Worm (Caenorhabditis elegans) whole organism, L4 larva: ENCODE results near the gene T05C1.2.

Experiments
- F44E2.7 ChIP-seq: fragments of 200-800 bp; sonication (Bioruptor generic); IDR thresholded peaks from 2 replicates; pipeline ENCODE4 v2.1.2; 2022; ENCODE audit warnings: missing genetic modification characterization, missing compliant biosample characterization
- Y105C5A.15 ChIP-seq: fragments of 200-800 bp; sonication (Bioruptor generic); IDR thresholded peaks from 2 replicates; pipeline ENCODE4 v1.3.6; 2022; ENCODE audit warnings: missing genetic modification characterization, missing compliant biosample characterization
- Y48G9A.11 ChIP-seq: fragments of 200-800 bp; sonication (Bioruptor generic); IDR thresholded peaks from 2 replicates; pipeline ENCODE4 v1.3.6; 2022; ENCODE audit warnings: missing genetic modification reagents, missing genetic modification characterization, missing compliant biosample characterization
- ZK546.5 ChIP-seq, 2 experiments: sonication (generic microtip); optimal IDR thresholded peaks; 2 replicates each; lab custom pipeline; 2017; ENCODE audit warnings: missing biosample characterization in 2 of 2, missing genetic modification characterization in 2 of 2
- aly-2 ChIP-seq: sonication (generic microtip); optimal IDR thresholded peaks from 2 replicates; lab custom pipeline; 2018; ENCODE audit warnings: missing biosample characterization, missing genetic modification characterization
- ceh-32 ChIP-seq: sonication (generic microtip); optimal IDR thresholded peaks from 2 replicates; lab custom pipeline; 2016; ENCODE audit warnings: mild to moderate bottlenecking, missing genetic modification characterization, missing compliant biosample characterization; ENCODE audit not compliant: poor library complexity
- ceh-82 ChIP-seq: sonication (generic microtip); optimal IDR thresholded peaks from 2 replicates; lab custom pipeline; 2017; ENCODE audit warnings: missing biosample characterization, missing genetic modification characterization
- daf-12 ChIP-seq: fragments of 150-350 bp; optimal IDR thresholded peaks from 2 replicates; lab custom pipeline; 2014; ENCODE audit warnings: missing biosample characterization, missing genetic modification reagents, missing genetic modification characterization
- daf-16 ChIP-seq, 3 experiments: sonication (generic microtip); optimal IDR thresholded peaks; 2 replicates each; lab custom pipeline; 2016 to 2017; ENCODE audit warnings: missing genetic modification characterization in 3 of 3, missing genetic modification reagents in 3 of 3, mild to moderate bottlenecking in 2 of 3, missing compliant biosample characterization in 2 of 3, missing biosample characterization in 1 of 3, moderate library complexity in 1 of 3
- dmd-8 ChIP-seq: fragments of 200-800 bp; sonication (Bioruptor generic); IDR thresholded peaks from 2 replicates; pipeline ENCODE4 v1.3.6; 2022; ENCODE audit warnings: missing genetic modification characterization, missing compliant biosample characterization
- dpl-1 ChIP-seq: fragments of 150-350 bp; optimal IDR thresholded peaks from 2 replicates; lab custom pipeline; 2014; ENCODE audit warnings: missing biosample characterization, missing genetic modification reagents, missing genetic modification characterization
- dve-1 ChIP-seq: sonication (generic microtip); optimal IDR thresholded peaks from 2 replicates; lab custom pipeline; 2017; ENCODE audit warnings: antibody characterized with exemption, mild to moderate bottlenecking, missing genetic modification characterization, missing compliant biosample characterization; ENCODE audit not compliant: insufficient read depth
- egl-27 ChIP-seq: sonication (generic microtip); optimal IDR thresholded peaks from 3 replicates; lab custom pipeline; 2017; ENCODE audit warnings: missing biosample characterization, missing genetic modification reagents, missing genetic modification characterization
- gei-8 ChIP-seq: fragments of 200-800 bp; sonication (Bioruptor generic); optimal IDR thresholded peaks from 2 replicates; lab custom pipeline; 2018; ENCODE audit warnings: mild to moderate bottlenecking, missing genetic modification characterization, missing compliant biosample characterization
- hif-1 ChIP-seq, 2 experiments: sonication (generic microtip); optimal IDR thresholded peaks; 2 replicates each; lab custom pipeline; 2016 to 2017; ENCODE audit warnings: missing compliant biosample characterization in 2 of 2, missing genetic modification characterization in 2 of 2, missing genetic modification reagents in 2 of 2, missing genotype in 2 of 2, mild to moderate bottlenecking in 1 of 2
- jun-1 ChIP-seq: fragments of 150-350 bp; optimal IDR thresholded peaks from 2 replicates; lab custom pipeline; 2014; ENCODE audit warnings: missing biosample characterization, missing genetic modification reagents, missing genetic modification characterization
- lin-1 ChIP-seq: fragments of 200-800 bp; sonication (Bioruptor generic); IDR thresholded peaks from 2 replicates; pipeline ENCODE4 v1.3.6; 2022; ENCODE audit warnings: missing genetic modification reagents, missing genetic modification characterization, missing compliant biosample characterization
- lin-29 ChIP-seq: fragments of 200-800 bp; sonication (Bioruptor generic); IDR thresholded peaks from 2 replicates; pipeline ENCODE4 v1.3.6; 2022; ENCODE audit warnings: missing genetic modification reagents, missing genetic modification characterization, missing compliant biosample characterization
- lin-38 ChIP-seq: fragments of 200-800 bp; sonication (Bioruptor generic); IDR thresholded peaks from 2 replicates; pipeline ENCODE4 v1.3.6; 2022; ENCODE audit warnings: missing genetic modification reagents, missing genetic modification characterization, missing compliant biosample characterization
- lsy-2 ChIP-seq, 2 experiments: fragments of 150-350 bp in 1 of 2; sonication (generic microtip) in 1 of 2; optimal IDR thresholded peaks; 2 replicates each; lab custom pipeline; 2014 to 2017; ENCODE audit warnings: missing biosample characterization in 2 of 2, missing genetic modification characterization in 2 of 2
- mdt-29 ChIP-seq: fragments of 200-800 bp; sonication (Bioruptor generic); IDR thresholded peaks from 2 replicates; pipeline ENCODE4 v1.3.6; 2022; ENCODE audit warnings: missing genetic modification reagents, missing genetic modification characterization, missing compliant biosample characterization
- mep-1 ChIP-seq: fragments of 150-350 bp; sonication (generic microtip); optimal IDR thresholded peaks from 3 replicates; lab custom pipeline; 2014; ENCODE audit warnings: missing biosample characterization, missing genetic modification characterization
- nhr-10 ChIP-seq: fragments of 150-350 bp; optimal IDR thresholded peaks from 2 replicates; lab custom pipeline; 2014; ENCODE audit warnings: missing biosample characterization, missing genetic modification characterization
- nhr-11 ChIP-seq: fragments of 150-350 bp; optimal IDR thresholded peaks from 2 replicates; lab custom pipeline; 2014; ENCODE audit warnings: missing biosample characterization, missing genetic modification characterization
- nhr-111 ChIP-seq: fragments of 200-800 bp; sonication (Bioruptor generic); optimal IDR thresholded peaks from 2 replicates; lab custom pipeline; 2018; ENCODE audit warnings: mild to moderate bottlenecking, missing genetic modification characterization, missing compliant biosample characterization
- nhr-25 ChIP-seq: sonication (generic microtip); optimal IDR thresholded peaks from 2 replicates; lab custom pipeline; 2017; ENCODE audit warnings: missing genetic modification characterization, mild to moderate bottlenecking, missing compliant biosample characterization, antibody characterized with exemption, moderate library complexity, borderline replicate concordance; ENCODE audit not compliant: insufficient read depth
- nhr-41 ChIP-seq: fragments of 200-800 bp; sonication (Bioruptor generic); IDR thresholded peaks from 2 replicates; pipeline ENCODE4 v1.3.6; 2022; ENCODE audit warnings: missing genetic modification reagents, missing genetic modification characterization, missing compliant biosample characterization
- nhr-76 ChIP-seq: fragments of 150-350 bp; optimal IDR thresholded peaks from 2 replicates; lab custom pipeline; 2014; ENCODE audit warnings: missing biosample characterization, missing genetic modification characterization
- sdz-12 ChIP-seq: fragments of 200-800 bp; sonication (Bioruptor generic); optimal IDR thresholded peaks from 2 replicates; lab custom pipeline; 2018; ENCODE audit warnings: mild to moderate bottlenecking, missing genetic modification characterization, missing compliant biosample characterization
- snpc-1.2 ChIP-seq: fragments of 200-800 bp; sonication (Bioruptor generic); IDR thresholded peaks from 2 replicates; pipeline ENCODE4 v1.3.6; 2022; ENCODE audit warnings: missing genetic modification reagents, missing genetic modification characterization, missing compliant biosample characterization
- tag-97 ChIP-seq: fragments of 200-800 bp; sonication (Bioruptor generic); IDR thresholded peaks from 2 replicates; pipeline ENCODE4 v1.3.6; 2022; ENCODE audit warnings: missing genetic modification characterization, missing compliant biosample characterization
- unc-130 ChIP-seq: sonication (generic microtip); optimal IDR thresholded peaks from 2 replicates; lab custom pipeline; 2016; ENCODE audit warnings: missing genetic modification reagents, missing genetic modification characterization, missing compliant biosample characterization
- unc-62 ChIP-seq, 3 experiments: fragments of 150-350 bp in 1 of 3; sonication (generic microtip); optimal IDR thresholded peaks in 2 of 3; peaks in 1 of 3; 1 replicate in 1 of 3; 2 replicates in 2 of 3; lab custom pipeline; 2014 to 2017; ENCODE audit warnings: missing biosample characterization in 3 of 3, missing genetic modification characterization in 3 of 3, missing genetic modification reagents in 3 of 3, missing genotype in 1 of 3
- vab-7 ChIP-seq: fragments of 200-800 bp; sonication (Bioruptor generic); IDR thresholded peaks from 2 replicates; pipeline ENCODE4 v1.3.6; 2022; ENCODE audit warnings: missing genetic modification reagents, missing genetic modification characterization, missing compliant biosample characterization
- zag-1 ChIP-seq: fragments of 150-350 bp; optimal IDR thresholded peaks from 2 replicates; lab custom pipeline; 2014; ENCODE audit warnings: missing biosample characterization, missing genetic modification characterization
- zip-2 ChIP-seq: fragments of 150-350 bp; optimal IDR thresholded peaks from 2 replicates; lab custom pipeline; 2014; ENCODE audit warnings: missing biosample characterization, missing genetic modification characterization

T05C1.2 gene

ce11 chrII:4494532-4494931, 12.6 kb upstream of the T05C1.2 start (continued):
- TF ChIP-seq tag-97 (GFP tag; lab: Robert Waterston, UW) (no peak), nhr-41 (GFP tag; lab: Robert Waterston, UW) (no peak), dpl-1 (no peak), nhr-10 (no peak), hif-1 (tag; optimal IDR thresholded peaks at IDR 0.05; lab: Kevin White, UChicago) (no peak), snpc-1.2 (no peak), dmd-8 (GFP tag; lab: Robert Waterston, UW) (no peak), ZK546.5 (tag; optimal IDR thresholded peaks at IDR 0.05; lab: Kevin White, UChicago) (no peak)

- TF ChIP-seq lin-1 (GFP tag; lab: Robert Waterston, UW) = no peak
- TF ChIP-seq aly-2 (tag; lab: Kevin White, UChicago) = no peak
- TF ChIP-seq vab-7 (GFP tag; lab: Robert Waterston, UW) = no peak
- TF ChIP-seq unc-62 (GFP tag; optimal IDR thresholded peaks at IDR 0.05 in 1 of 2; lab: Kevin White, UChicago) = no peak
- no peak for TF ChIP-seq unc-62 (tag; optimal IDR thresholded peaks at IDR 0.05; lab: Kevin White, UChicago)
- no peak for TF ChIP-seq gei-8 (GFP tag; lab: Kevin White, UChicago)
- TF ChIP-seq unc-130 (GFP tag; lab: Kevin White, UChicago) = no peak
- TF ChIP-seq dve-1 (tag; lab: Kevin White, UChicago) = no peak
- no peak for TF ChIP-seq ZK546.5 (tag; optimal IDR thresholded peaks at IDR 0.05; lab: Kevin White, UChicago)
Observed at ce11 chrII:4490729-4491128, 8.8 kb upstream of the T05C1.2 start, which contains the start of gene T05C1.5. TSS of gene T05C1.5 (minus strand) at chrII:4490829.

ce11 chrII:4489288-4489687, 7.4 kb upstream of the T05C1.2 start, which contains the start of gene T05C1.3:
TSS of gene T05C1.3 (minus strand) at chrII:4489388.
- no peak for TF ChIP-seq daf-12 (tag; lab: Kevin White, UChicago)
- TF ChIP-seq, all 104 proteins: peak for 0

DNA sequence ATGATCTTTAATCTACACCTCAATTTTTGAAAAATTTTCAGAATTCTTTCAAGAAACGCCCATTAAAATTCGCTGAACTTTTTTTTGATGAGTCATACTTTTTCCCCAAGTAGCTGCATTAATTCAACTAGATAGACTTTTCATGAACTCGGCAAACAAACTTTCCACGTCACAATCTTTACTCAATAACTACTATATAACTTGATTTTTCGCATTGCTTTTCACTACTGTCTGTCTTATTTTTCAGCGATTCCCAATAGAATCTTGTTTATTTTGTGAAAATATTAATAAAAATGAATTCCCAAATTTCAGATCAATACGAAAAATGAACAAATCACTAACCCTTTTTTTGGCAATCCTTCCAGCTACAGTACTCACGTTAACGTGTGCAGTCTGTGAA, 3.6 kb downstream of the T05C1.2 start, which contains the start of gene T05C1.1:
T05C1.1 (plus strand) TSS at position 301 of the 400 bp plus-strand sequence.
- TF ChIP-seq sdz-12 (GFP tag; lab: Kevin White, UChicago) (no peak), jun-1 (tag; lab: Kevin White, UChicago) (no peak), nhr-25 (tag; lab: Kevin White, UChicago) (no peak), Y105C5A.15 (GFP tag; lab: Robert Waterston, UW) (no peak), ceh-82 (tag; lab: Kevin White, UChicago) (no peak), nhr-11 (no peak), hif-1 (tag; optimal IDR thresholded peaks at IDR 0.05; lab: Kevin White, UChicago) (no peak), nhr-41 (GFP tag; lab: Robert Waterston, UW) (no peak), ZK546.5 (tag; optimal IDR thresholded peaks at IDR 0.05; lab: Kevin White, UChicago) (no peak), Y48G9A.11 (GFP tag; lab: Robert Waterston, UW) (no peak), ceh-32 (tag; lab: Kevin White, UChicago) (no peak)

- no peak for TF ChIP-seq zag-1 (tag; lab: Kevin White, UChicago)
- no peak for TF ChIP-seq Y105C5A.15 (GFP tag; lab: Robert Waterston, UW)
- TF ChIP-seq tag-97 (GFP tag; lab: Robert Waterston, UW) = no peak
- TF ChIP-seq egl-27 (tag; lab: Kevin White, UChicago) = no peak
- no peak for TF ChIP-seq lin-38
- no peak for TF ChIP-seq nhr-76
- no peak for TF ChIP-seq zip-2 (tag; lab: Kevin White, UChicago)
- no peak for TF ChIP-seq lsy-2 (tag; optimal IDR thresholded peaks at IDR 0.05; lab: Kevin White, UChicago)
- TF ChIP-seq Y48G9A.11 (GFP tag; lab: Robert Waterston, UW) = no peak
- no peak for TF ChIP-seq lin-29
- TF ChIP-seq nhr-25 (tag; lab: Kevin White, UChicago) = no peak
- TF ChIP-seq mdt-29 (GFP tag; lab: Robert Waterston, UW) = no peak
- TF ChIP-seq mep-1 (tag; lab: Kevin White, UChicago) = no peak
- TF ChIP-seq nhr-111 = no peak
- TF ChIP-seq hif-1 (tag; optimal IDR thresholded peaks at IDR 0.05; lab: Kevin White, UChicago) = no peak
- no peak for TF ChIP-seq daf-16 (GFP tag; optimal IDR thresholded peaks at IDR 0.05; lab: Kevin White, UChicago)
- TF ChIP-seq daf-16 (tag; optimal IDR thresholded peaks at IDR 0.05; lab: Kevin White, UChicago) = no peak
- no peak for TF ChIP-seq F44E2.7 (GFP tag; lab: Robert Waterston, UW)
- TF ChIP-seq, all 104 proteins: peak for 0
Observed at ce11 chrII:4474005-4474655, 7.8 kb downstream of the T05C1.2 start.
